Fruit fly (Drosophila melanogaster) whole organism, wandering third instar larva: ENCODE measurements around the gene CG9853.

Experiments
- CG32264 ChIP-seq: fragments of 200-800 bp; sonication (Bioruptor generic); optimal IDR thresholded peaks from 2 replicates; lab custom pipeline; 2016; ENCODE audit warnings: missing biosample characterization, missing genetic modification characterization
- Dfd ChIP-seq: fragments of >200 bp; optimal IDR thresholded peaks from 2 replicates; lab custom pipeline; 2017; ENCODE audit warnings: missing biosample characterization, missing genetic modification characterization
- Dif ChIP-seq: fragments of 200-275, 200-300 bp; sonication (Bioruptor generic); optimal IDR thresholded peaks from 2 replicates; lab custom pipeline; 2018; ENCODE audit warnings: missing biosample characterization, missing genetic modification characterization; ENCODE audit not compliant: partially characterized antibody
- HLH106 ChIP-seq: fragments of 200-800 bp; optimal IDR thresholded peaks from 3 replicates; lab custom pipeline; 2019; ENCODE audit warnings: missing biosample characterization, mild to moderate bottlenecking, missing genetic modification characterization, moderate library complexity
- Hnf4 ChIP-seq: fragments of 200-800 bp; sonication (Bioruptor generic); optimal IDR thresholded peaks from 2 replicates; lab custom pipeline; 2016; ENCODE audit warnings: missing biosample characterization, mild to moderate bottlenecking, missing genetic modification characterization
- Hr83 ChIP-seq: fragments of 200-300 bp; sonication (Bioruptor generic); optimal IDR thresholded peaks from 2 replicates; lab custom pipeline; 2016; ENCODE audit warnings: missing biosample characterization, mild to moderate bottlenecking, missing genetic modification characterization, moderate library complexity; ENCODE audit not compliant: poor library complexity, severe bottlenecking
- Mio ChIP-seq: sonication (Bioruptor generic); optimal IDR thresholded peaks from 2 replicates; lab custom pipeline; 2016; ENCODE audit warnings: missing biosample characterization, missing genetic modification characterization
- Myc ChIP-seq: fragments of >200 bp; optimal IDR thresholded peaks from 2 replicates; lab custom pipeline; 2017
- N ChIP-seq: fragments of >200 bp; optimal IDR thresholded peaks from 2 replicates; lab custom pipeline; 2018; ENCODE audit warnings: missing biosample characterization, missing external identifiers, missing genetic modification characterization
- OdsH ChIP-seq: fragments of 200-800 bp; sonication (Bioruptor generic); optimal IDR thresholded peaks from 2 replicates; lab custom pipeline; 2016; ENCODE audit warnings: missing biosample characterization, mild to moderate bottlenecking, missing genetic modification characterization
- Rel ChIP-seq, 2 experiments: fragments of 200-800 bp; sonication (Bioruptor generic) in 1 of 2; optimal IDR thresholded peaks; 2 replicates in 1 of 2; 3 replicates in 1 of 2; lab custom pipeline; 2016 to 2019; ENCODE audit warnings: mild to moderate bottlenecking in 2 of 2, missing biosample characterization in 2 of 2, missing genetic modification characterization in 2 of 2, moderate library complexity in 1 of 2
- Sp1 ChIP-seq: fragments of 200-800 bp; sonication (Bioruptor generic); optimal IDR thresholded peaks from 3 replicates; lab custom pipeline; 2019; ENCODE audit warnings: missing biosample characterization, mild to moderate bottlenecking, missing genetic modification characterization, moderate library complexity
- br ChIP-seq: fragments of 200-800 bp; sonication (Bioruptor generic); optimal IDR thresholded peaks from 2 replicates; lab custom pipeline; 2016; ENCODE audit warnings: missing biosample characterization, missing genetic modification characterization
- dl ChIP-seq, 2 experiments: fragments of 175-275, 200-275 bp in 1 of 2; fragments of 200-275 bp in 1 of 2; sonication (Bioruptor generic); optimal IDR thresholded peaks; lab custom pipeline; 2018; ENCODE audit warnings: mild to moderate bottlenecking in 2 of 2, missing biosample characterization in 2 of 2, missing genetic modification characterization in 2 of 2, moderate library complexity in 2 of 2; ENCODE audit not compliant: partially characterized antibody in 2 of 2, insufficient read depth in 1 of 2
- dmrt93B ChIP-seq: fragments of 200-800 bp; sonication (Bioruptor generic); optimal IDR thresholded peaks from 2 replicates; lab custom pipeline; 2018; ENCODE audit warnings: missing biosample characterization, mild to moderate bottlenecking, missing genetic modification characterization
- dsf ChIP-seq: sonication (Bioruptor generic); optimal IDR thresholded peaks from 2 replicates; lab custom pipeline; 2016; ENCODE audit warnings: missing biosample characterization, missing genetic modification characterization, borderline replicate concordance
- ey ChIP-seq: fragments of 200-800 bp; sonication (Bioruptor generic); optimal IDR thresholded peaks from 2 replicates; lab custom pipeline; 2016; ENCODE audit warnings: missing biosample characterization, missing genetic modification characterization
- foxo ChIP-seq, 2 experiments: fragments of 200-800 bp; sonication (Bioruptor generic); optimal IDR thresholded peaks; 2 replicates in 1 of 2; 3 replicates in 1 of 2; lab custom pipeline; 2016 to 2017; ENCODE audit warnings: missing biosample characterization in 2 of 2, missing genetic modification characterization in 2 of 2
- h ChIP-seq: fragments of 200-800 bp; sonication (Bioruptor generic); optimal IDR thresholded peaks from 3 replicates; lab custom pipeline; 2016; ENCODE audit warnings: missing biosample characterization, mild to moderate bottlenecking, missing genetic modification characterization
- psq ChIP-seq: fragments of 200-800 bp; sonication (Bioruptor generic); optimal IDR thresholded peaks from 3 replicates; lab custom pipeline; 2017; ENCODE audit warnings: missing biosample characterization, mild to moderate bottlenecking, missing genetic modification characterization, moderate library complexity
- rgr ChIP-seq: fragments of 200-800 bp; sonication (Bioruptor generic); optimal IDR thresholded peaks from 3 replicates; lab custom pipeline; 2016; ENCODE audit warnings: missing biosample characterization, mild to moderate bottlenecking, missing genetic modification characterization
- sage ChIP-seq: fragments of 200-800 bp; sonication (Bioruptor generic); optimal IDR thresholded peaks from 2 replicates; lab custom pipeline; 2016; ENCODE audit warnings: missing biosample characterization, mild to moderate bottlenecking, missing genetic modification characterization
- sv ChIP-seq: fragments of 200-800 bp; sonication (Bioruptor generic); optimal IDR thresholded peaks from 3 replicates; lab custom pipeline; 2016; ENCODE audit warnings: missing biosample characterization, missing genetic modification characterization
- woc ChIP-seq: sonication (Bioruptor generic); optimal IDR thresholded peaks from 2 replicates; lab custom pipeline; 2016; ENCODE audit warnings: missing biosample characterization, mild to moderate bottlenecking, missing genetic modification characterization

The CG9853 gene

DNA sequence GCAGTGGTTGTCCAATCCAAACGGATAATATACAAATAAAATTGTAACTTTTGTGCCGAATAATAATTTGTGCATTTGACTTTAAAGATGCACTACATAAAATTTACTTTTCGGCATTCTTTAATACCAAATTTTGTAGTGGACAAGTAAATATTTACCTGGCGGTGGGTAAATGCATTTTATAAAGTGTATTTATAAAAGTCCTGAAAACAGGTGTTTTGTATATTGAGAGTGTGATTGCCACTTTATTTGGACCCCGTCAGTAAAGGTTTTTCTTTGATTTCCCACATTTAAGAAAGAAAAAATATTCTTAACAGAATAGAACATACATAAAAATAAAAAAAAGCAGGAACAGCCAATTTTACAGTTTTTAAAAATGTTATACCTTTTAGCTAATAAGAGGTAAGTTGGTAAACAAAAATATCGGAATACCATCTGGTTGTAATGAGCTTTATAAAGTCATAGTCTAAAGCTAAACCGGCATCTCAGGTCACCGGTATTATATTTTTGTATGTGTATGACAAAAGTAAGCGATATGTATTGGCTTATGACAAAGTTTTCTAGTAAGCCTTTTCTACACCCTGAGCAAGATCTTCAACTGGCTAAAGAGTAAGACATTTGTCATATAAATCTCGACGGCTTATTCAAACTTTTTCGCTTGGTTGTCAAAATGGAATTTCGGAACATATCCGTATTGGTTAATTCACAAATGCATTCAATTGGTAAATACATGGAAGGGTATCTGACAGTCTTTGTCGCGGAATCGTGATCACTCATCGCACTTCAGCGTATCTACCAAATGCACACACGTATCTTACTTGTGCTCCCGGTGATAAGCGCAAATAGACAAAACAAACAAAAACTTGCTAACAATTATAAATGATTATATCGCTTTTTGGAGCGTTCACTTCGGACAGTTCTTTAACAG lies 6.9 kb downstream of the CG9853 start (continued):
- TF ChIP-seq HLH106 (tag; lab: Kevin White, UChicago), result peak; percentile 89
- peak; percentile 80 for TF ChIP-seq dmrt93B (GFP tag; lab: Kevin White, UChicago)
- peak; percentile 96 for TF ChIP-seq woc (GFP tag; lab: Kevin White, UChicago)
- peak; percentile 68 for TF ChIP-seq sv (GFP tag; lab: Kevin White, UChicago)
- TF ChIP-seq Myc, result peak; percentile 91
- TF ChIP-seq CG32264 (GFP tag; lab: Kevin White, UChicago), result peak; percentile 95

DNA sequence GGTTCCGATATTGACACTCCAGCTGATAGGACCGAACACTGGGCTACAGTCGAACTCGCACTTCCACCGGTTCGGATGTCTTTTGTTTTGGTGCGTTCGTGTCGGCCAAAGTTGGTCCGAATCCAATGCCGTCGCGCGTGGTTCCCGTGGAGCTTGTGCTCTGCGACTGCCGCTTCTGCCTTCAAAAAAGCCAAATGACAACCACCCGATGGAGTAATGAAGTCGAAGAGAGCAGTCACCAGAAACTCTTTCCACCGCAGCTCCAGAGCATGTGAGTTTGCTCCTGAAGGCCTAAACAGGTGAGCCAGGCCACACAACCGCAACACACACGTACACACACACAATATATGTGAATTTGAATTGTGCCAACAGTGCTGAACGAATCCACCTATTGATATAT lies 7.7 kb downstream of the CG9853 start, which contains the start of gene CG34112:
Gene CG34112, minus strand, starts transcription at position 143 of the 400 bp plus-strand sequence.
- TF ChIP-seq Mio (no peak), dl (GFP tag; optimal IDR thresholded peaks at IDR 0.05; lab: Kevin White, UChicago; ENCODE audit: insufficient read depth in 1 of 2, partially characterized antibody in 2 of 2) (peak; percentile 37 to 72), br (GFP tag; lab: Kevin White, UChicago) (peak; percentile 45), Dif (GFP tag; lab: Kevin White, UChicago) (peak; percentile 80), psq (GFP tag; lab: Kevin White, UChicago) (peak; percentile 8), Hnf4 (GFP tag; lab: Kevin White, UChicago) (peak; percentile 17), sage (GFP tag; lab: Kevin White, UChicago) (no peak), rgr (GFP tag; lab: Kevin White, UChicago) (peak; percentile 5), CG32264 (GFP tag; lab: Kevin White, UChicago) (no peak), Rel (GFP tag; optimal IDR thresholded peaks at IDR 0.05; lab: Kevin White, UChicago) (no peak), Rel (tag; optimal IDR thresholded peaks at IDR 0.05; lab: Kevin White, UChicago) (peak; percentile 53), Dfd (GFP tag; lab: Kevin White, UChicago) (no peak), Hr83 (GFP tag; lab: Kevin White, UChicago) (peak; percentile 73), Sp1 (GFP tag; lab: Kevin White, UChicago) (peak; percentile 11), h (GFP tag; lab: Kevin White, UChicago) (peak; percentile 53)

DNA sequence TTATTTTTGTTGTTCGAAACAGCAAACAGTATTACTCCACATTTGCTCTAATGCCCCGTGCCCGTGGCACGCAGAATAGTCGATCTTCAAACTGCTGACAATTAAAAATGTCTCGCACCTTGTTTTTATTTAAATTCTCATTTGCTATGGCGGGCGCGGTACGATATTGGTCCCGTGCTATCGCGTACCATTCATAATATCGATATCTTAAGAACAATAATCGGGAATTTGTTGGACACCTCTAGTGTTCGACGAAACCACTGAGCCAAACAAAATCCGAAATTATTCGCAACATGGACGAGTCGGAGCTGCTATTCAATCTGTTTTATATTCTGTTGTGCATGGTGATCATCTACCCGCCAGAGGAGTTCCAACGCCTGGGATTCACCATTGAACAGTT lies 11.7 kb downstream of the CG9853 start, which contains the start of gene CG14646:
Gene CG14646, plus strand, starts transcription at position 234 of the 400 bp plus-strand sequence.
- TF ChIP-seq OdsH (GFP tag; lab: Kevin White, UChicago) (no peak), Rel (GFP tag; optimal IDR thresholded peaks at IDR 0.05; lab: Kevin White, UChicago) (no peak), Rel (tag; optimal IDR thresholded peaks at IDR 0.05; lab: Kevin White, UChicago) (peak; percentile 21), Myc (peak; percentile 67), rgr (GFP tag; lab: Kevin White, UChicago) (no peak), h (GFP tag; lab: Kevin White, UChicago) (no peak), dsf (GFP tag; lab: Kevin White, UChicago) (no peak), Hr83 (GFP tag; lab: Kevin White, UChicago) (peak; percentile 63), Mio (no peak), ey (GFP tag; lab: Kevin White, UChicago) (no peak), N (GFP tag; lab: Kevin White, UChicago) (no peak)
- TF ChIP-seq, all 38 proteins: peak for 3

DNA sequence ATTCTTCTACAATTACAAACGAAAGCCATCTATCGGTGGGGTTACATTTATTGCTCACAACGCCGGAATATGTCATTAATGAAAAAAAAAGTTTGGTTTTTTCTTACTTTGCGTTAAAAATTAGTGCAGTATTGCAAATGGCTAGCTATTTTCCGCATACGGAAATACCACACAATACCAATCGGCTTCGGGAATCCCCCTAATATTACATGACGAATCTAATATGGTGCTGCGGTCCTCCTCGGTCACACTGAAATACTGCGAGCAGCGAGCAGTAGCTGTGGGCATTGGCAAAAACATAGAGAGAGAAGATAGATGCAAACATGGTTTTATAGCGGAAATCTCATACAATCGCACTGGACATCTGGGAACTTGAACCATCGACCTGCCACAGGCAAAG lies 14.3 kb downstream of the CG9853 start, which contains the start of gene tub:
Gene tub, plus strand, starts transcription at position 253 of the 400 bp plus-strand sequence.
- TF ChIP-seq rgr (GFP tag; lab: Kevin White, UChicago) (peak; percentile 35), Sp1 (GFP tag; lab: Kevin White, UChicago) (peak; percentile 41), Hnf4 (GFP tag; lab: Kevin White, UChicago) (peak; percentile 51), Myc (peak; percentile 25), foxo (GFP tag; optimal IDR thresholded peaks at IDR 0.05; lab: Kevin White, UChicago) (peak in 1 of 2 experiments; percentile 44), dl (GFP tag; optimal IDR thresholded peaks at IDR 0.05; lab: Kevin White, UChicago; ENCODE audit: insufficient read depth in 1 of 2, partially characterized antibody in 2 of 2) (no peak), ey (GFP tag; lab: Kevin White, UChicago) (no peak), psq (GFP tag; lab: Kevin White, UChicago) (peak; percentile 23), Rel (GFP tag; optimal IDR thresholded peaks at IDR 0.05; lab: Kevin White, UChicago) (no peak), Rel (tag; optimal IDR thresholded peaks at IDR 0.05; lab: Kevin White, UChicago) (peak; percentile 90), h (GFP tag; lab: Kevin White, UChicago) (no peak), HLH106 (tag; lab: Kevin White, UChicago) (peak; percentile 59), Hr83 (GFP tag; lab: Kevin White, UChicago) (peak; percentile 7)

DNA sequence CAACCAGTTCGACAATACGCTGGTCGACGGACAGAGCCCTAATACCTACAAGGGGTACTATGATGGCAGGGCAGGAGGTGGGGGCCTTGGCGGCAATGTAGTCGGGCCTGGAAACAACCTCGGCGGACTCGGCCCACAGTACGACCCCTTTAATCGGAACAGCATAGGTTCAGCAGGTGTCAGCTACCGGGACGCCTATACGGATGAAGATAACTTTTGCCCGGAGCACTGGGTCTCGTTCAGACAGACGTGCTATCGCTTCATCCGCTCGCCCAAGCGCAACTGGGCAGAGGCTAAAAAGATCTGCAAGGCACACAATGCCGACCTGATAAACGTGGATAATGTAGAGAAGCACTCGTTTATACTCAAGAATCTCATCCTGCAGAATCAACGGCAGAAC lies 19.7 kb downstream of the CG9853 start:
- no peak for TF ChIP-seq OdsH (GFP tag; lab: Kevin White, UChicago)
- TF ChIP-seq Mio, result no peak
- no peak for TF ChIP-seq Rel (GFP tag; optimal IDR thresholded peaks at IDR 0.05; lab: Kevin White, UChicago)
- TF ChIP-seq Rel (tag; optimal IDR thresholded peaks at IDR 0.05; lab: Kevin White, UChicago), result no peak
- no peak for TF ChIP-seq dl (GFP tag; optimal IDR thresholded peaks at IDR 0.05; lab: Kevin White, UChicago; ENCODE audit: insufficient read depth in 1 of 2, partially characterized antibody in 2 of 2)
- TF ChIP-seq Myc, result no peak
- no peak for TF ChIP-seq Hnf4 (GFP tag; lab: Kevin White, UChicago)
- no peak for TF ChIP-seq sage (GFP tag; lab: Kevin White, UChicago)
